Worm (Caenorhabditis elegans): Measurements from ENCODE around the gene F26G1.11.

F26G1.11 gene

DNA sequence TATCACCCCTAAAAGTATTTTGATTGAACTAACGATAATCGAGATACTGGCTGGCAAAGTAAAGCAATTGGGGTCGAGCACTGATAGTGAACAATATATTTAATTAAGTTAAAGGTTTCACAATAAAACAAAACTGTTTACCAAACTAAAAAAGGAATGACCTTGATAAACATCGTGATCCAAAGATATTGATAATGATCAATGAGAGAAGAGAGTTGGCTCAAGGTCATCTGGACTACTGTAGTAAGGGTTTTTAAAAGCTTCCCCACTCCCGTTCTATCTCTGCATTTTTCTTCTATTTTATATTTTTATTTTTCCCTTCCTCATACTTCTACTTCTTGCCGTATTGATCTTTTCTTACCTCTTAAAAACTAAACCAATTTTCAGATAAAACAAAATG lies 27.4 kb upstream of the F26G1.11 start, which contains the start of gene F41C3.2:
Gene F41C3.2, plus strand, starts transcription at position 388 of the 400 bp plus-strand sequence.
- TF ChIP-seq ref-2 (tag; optimal IDR thresholded peaks at IDR 0.05) = no peak
- TF ChIP-seq zip-5 (tag; optimal IDR thresholded peaks at IDR 0.05) = no peak
- TF ChIP-seq sox-2 (GFP tag; IDR thresholded peaks at IDR 0.05) = no peak

ce11 chrII:4752257-4752728 lies 24.6 kb upstream of the F26G1.11 start, which contains the start of gene F41C3.1:
TSS of gene F41C3.1 (plus strand) at chrII:4752307.
- TF ChIP-seq pha-4 (tag; optimal IDR thresholded peaks at IDR 0.05) (no peak), hlh-13 (GFP tag; optimal IDR thresholded peaks at IDR 0.05) (no peak)

DNA sequence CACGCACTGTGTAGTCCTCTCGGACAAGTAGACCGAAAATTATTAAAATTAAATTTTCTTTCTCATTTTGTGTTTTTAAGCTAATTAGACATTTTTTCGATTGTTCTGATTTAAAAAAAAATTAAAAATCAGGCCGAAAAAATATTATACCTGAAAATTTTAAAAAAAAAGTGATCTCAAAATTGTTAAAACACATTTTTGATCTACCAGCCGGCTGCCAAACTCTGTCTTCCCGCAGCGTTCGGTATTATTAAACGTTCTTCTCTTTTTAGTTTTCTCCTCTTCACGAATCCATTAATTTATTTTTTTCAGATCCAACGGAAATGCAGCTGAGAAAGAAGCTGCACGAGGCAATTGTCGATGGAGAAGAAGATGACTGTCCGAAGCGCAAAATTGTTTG lies 23.8 kb upstream of the F26G1.11 start, which contains the start of gene C27D9.1:
Gene C27D9.1, plus strand, starts transcription at position 281 of the 400 bp plus-strand sequence.
- TF ChIP-seq ztf-16 (tag; optimal IDR thresholded peaks at IDR 0.05) (no peak), gmeb-2 (tag; optimal IDR thresholded peaks at IDR 0.05) (no peak), ama-1 (optimal IDR thresholded peaks at IDR 0.05) (no peak), ceh-2 (tag; optimal IDR thresholded peaks at IDR 0.05) (no peak), ceh-48 (tag; optimal IDR thresholded peaks at IDR 0.05) (no peak), mec-3 (tag; optimal IDR thresholded peaks at IDR 0.05; ENCODE audit: borderline replicate concordance) (no peak), ets-4 (tag; optimal IDR thresholded peaks at IDR 0.05) (no peak), dmd-4 (tag; optimal IDR thresholded peaks at IDR 0.05; ENCODE audit: borderline replicate concordance) (no peak), che-1 (tag; optimal IDR thresholded peaks at IDR 0.05) (no peak), ceh-45 (GFP tag; IDR thresholded peaks at IDR 0.05) (no peak), sox-4 (tag; optimal IDR thresholded peaks at IDR 0.05) (no peak), syd-9 (tag; optimal IDR thresholded peaks at IDR 0.05) (no peak), pha-2 (tag; optimal IDR thresholded peaks at IDR 0.05) (no peak), hlh-8 (tag; optimal IDR thresholded peaks at IDR 0.05) (no peak), zip-5 (tag; optimal IDR thresholded peaks at IDR 0.05) (no peak), ceh-31 (tag; optimal IDR thresholded peaks at IDR 0.05) (no peak), hlh-15 (tag; optimal IDR thresholded peaks at IDR 0.05) (no peak)

DNA sequence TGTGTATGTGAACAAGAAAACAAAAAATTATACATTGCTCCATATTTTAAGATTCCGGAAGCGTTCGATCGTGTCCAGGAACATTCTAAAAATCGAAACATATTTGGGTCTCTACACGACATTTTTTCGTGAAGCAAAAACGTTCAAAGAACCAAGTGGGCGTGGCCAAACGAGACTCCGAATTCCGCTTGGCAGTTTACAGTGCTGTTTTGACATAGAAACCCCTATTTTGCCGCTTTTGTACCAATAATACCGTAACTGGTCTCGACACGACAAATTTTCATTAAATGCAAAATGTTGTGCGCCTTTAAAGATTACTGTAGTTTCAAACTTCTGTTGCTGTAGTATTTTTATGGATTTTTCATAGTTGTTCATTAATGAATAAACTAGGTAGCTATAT lies 21.3 kb upstream of the F26G1.11 start:
- no peak for TF ChIP-seq ref-2 (tag; optimal IDR thresholded peaks at IDR 0.05)

DNA sequence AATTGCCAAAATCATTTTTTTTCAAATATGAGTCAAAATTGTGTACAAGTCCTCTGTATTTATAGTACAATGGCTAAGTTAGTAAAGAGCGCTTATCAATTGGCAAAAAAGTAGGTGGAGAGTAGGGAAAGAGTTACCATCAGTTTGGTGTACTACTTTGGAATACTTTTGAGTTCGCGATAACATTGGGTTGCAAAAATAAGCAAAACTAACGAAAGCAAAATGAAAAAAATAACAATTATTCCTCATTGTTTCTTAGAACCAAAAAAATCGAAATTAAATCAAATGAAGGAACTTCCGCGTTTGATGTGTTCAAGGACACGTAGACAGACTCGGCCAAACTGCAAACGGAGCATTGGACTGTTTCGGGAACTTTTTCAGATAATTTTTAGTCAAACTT lies 20.2 kb upstream of the F26G1.11 start, which contains the start of gene C27D9.2:
Gene C27D9.2, minus strand, starts transcription at position 101 of the 400 bp plus-strand sequence.
- no peak for TF ChIP-seq pros-1 (tag; optimal IDR thresholded peaks at IDR 0.05)
- TF ChIP-seq pax-1 (tag; optimal IDR thresholded peaks at IDR 0.05) = no peak
- TF ChIP-seq C38D4.7 (GFP tag; optimal IDR thresholded peaks at IDR 0.05) = no peak
- no peak for TF ChIP-seq ama-1 (optimal IDR thresholded peaks at IDR 0.05)
- TF ChIP-seq unc-86 (tag; optimal IDR thresholded peaks at IDR 0.05) = no peak
- TF ChIP-seq ceh-18 (tag; optimal IDR thresholded peaks at IDR 0.05) = no peak
- TF ChIP-seq pat-9 (tag; optimal IDR thresholded peaks at IDR 0.05) = no peak
- TF ChIP-seq ahr-1 (tag; optimal IDR thresholded peaks at IDR 0.05) = no peak
- TF ChIP-seq sox-4 (tag; optimal IDR thresholded peaks at IDR 0.05) = no peak
- no peak for TF ChIP-seq ceh-6 (GFP tag; optimal IDR thresholded peaks at IDR 0.05)
- no peak for TF ChIP-seq che-1 (tag; optimal IDR thresholded peaks at IDR 0.05)

DNA sequence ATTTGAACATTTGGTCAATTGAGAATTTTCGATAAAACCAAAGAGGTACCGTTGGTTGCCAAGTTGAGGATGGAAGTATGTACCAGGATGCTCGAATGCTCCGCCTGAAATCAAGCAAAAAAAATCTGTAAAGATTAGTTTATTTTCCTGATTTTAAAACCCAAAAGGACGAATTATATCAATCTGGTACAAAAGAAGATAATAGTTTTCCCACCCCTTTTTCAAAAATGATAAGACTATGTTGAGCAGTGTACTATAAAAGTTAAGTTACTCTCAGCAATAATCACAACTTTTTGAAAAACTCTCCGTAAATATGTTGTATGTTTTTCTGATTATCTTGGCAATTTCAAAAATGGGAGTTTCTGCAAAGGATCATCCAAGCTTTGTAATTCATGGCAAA lies 18.5 kb upstream of the F26G1.11 start, which contains the start of gene F26G1.3:
Gene F26G1.3, plus strand, starts transcription at position 301 of the 400 bp plus-strand sequence.
- TF ChIP-seq ceh-48 (tag; optimal IDR thresholded peaks at IDR 0.05) (no peak), hlh-6 (tag; optimal IDR thresholded peaks at IDR 0.05) (no peak), npax-4 (tag; optimal IDR thresholded peaks at IDR 0.05) (no peak), Y22D7AL.16 (tag; optimal IDR thresholded peaks at IDR 0.05) (no peak), che-1 (tag; optimal IDR thresholded peaks at IDR 0.05) (no peak), K09A11.1 (tag; optimal IDR thresholded peaks at IDR 0.05; ENCODE audit: insufficient read depth) (no peak), pax-1 (tag; optimal IDR thresholded peaks at IDR 0.05) (no peak), nhr-11 (tag; optimal IDR thresholded peaks at IDR 0.05) (no peak), ztf-16 (tag; optimal IDR thresholded peaks at IDR 0.05) (no peak), nfya-1 (tag; optimal IDR thresholded peaks at IDR 0.05) (no peak), ttx-3 (tag; optimal IDR thresholded peaks at IDR 0.05) (no peak), hlh-13 (GFP tag; optimal IDR thresholded peaks at IDR 0.05) (no peak), tbx-7 (tag; optimal IDR thresholded peaks at IDR 0.05) (no peak), ceh-24 (tag; optimal IDR thresholded peaks at IDR 0.05) (no peak), pat-9 (tag; optimal IDR thresholded peaks at IDR 0.05) (no peak), elt-2 (tag; optimal IDR thresholded peaks at IDR 0.05) (no peak), ceh-18 (tag; optimal IDR thresholded peaks at IDR 0.05) (no peak), pqm-1 (tag; optimal IDR thresholded peaks at IDR 0.05) (no peak)

All from whole organism, late embryonic.